Worm (Caenorhabditis elegans) whole organism, late embryonic: ENCODE results near the gene T01G5.8.

Experiments
- C38D4.7 ChIP-seq: fragments of 200-800 bp; sonication (Bioruptor generic); optimal IDR thresholded peaks from 2 replicates; lab custom pipeline; 2018; ENCODE audit warnings: mild to moderate bottlenecking, missing genetic modification characterization, moderate library complexity, missing compliant biosample characterization
- K02D7.2 ChIP-seq: sonication (generic microtip); optimal IDR thresholded peaks from 2 replicates; lab custom pipeline; 2017; ENCODE audit warnings: mild to moderate bottlenecking, missing genetic modification characterization, missing compliant biosample characterization
- K09A11.1 ChIP-seq: sonication (generic microtip); optimal IDR thresholded peaks from 2 replicates; lab custom pipeline; 2017; ENCODE audit warnings: antibody characterized with exemption, mild to moderate bottlenecking, missing genetic modification characterization, missing compliant biosample characterization; ENCODE audit not compliant: insufficient read depth
- Y22D7AL.16 ChIP-seq: sonication (generic microtip); optimal IDR thresholded peaks from 2 replicates; lab custom pipeline; 2016; ENCODE audit warnings: missing genetic modification characterization, missing compliant biosample characterization
- ahr-1 ChIP-seq: sonication (generic microtip); optimal IDR thresholded peaks from 2 replicates; lab custom pipeline; 2016; ENCODE audit warnings: missing genetic modification characterization, missing compliant biosample characterization
- ceh-14 ChIP-seq: sonication (generic microtip); optimal IDR thresholded peaks from 2 replicates; lab custom pipeline; 2016; ENCODE audit warnings: missing genotype, missing genetic modification characterization, missing compliant biosample characterization
- ceh-19 ChIP-seq: fragments of 200-800 bp; sonication (Bioruptor generic); optimal IDR thresholded peaks from 2 replicates; lab custom pipeline; 2018; ENCODE audit warnings: mild to moderate bottlenecking, missing genetic modification characterization, missing compliant biosample characterization
- ceh-2 ChIP-seq: sonication (generic microtip); optimal IDR thresholded peaks from 2 replicates; lab custom pipeline; 2016; ENCODE audit warnings: missing genotype, missing genetic modification characterization, missing compliant biosample characterization
- ceh-22 ChIP-seq: sonication (generic microtip); optimal IDR thresholded peaks from 2 replicates; lab custom pipeline; 2017; ENCODE audit warnings: missing biosample characterization, missing genetic modification characterization
- ceh-30 ChIP-seq: fragments of 150-350 bp; optimal IDR thresholded peaks from 2 replicates; lab custom pipeline; 2014; ENCODE audit warnings: missing biosample characterization, missing genetic modification characterization
- ceh-9 ChIP-seq: sonication (generic microtip); optimal IDR thresholded peaks from 2 replicates; lab custom pipeline; 2016; ENCODE audit warnings: mild to moderate bottlenecking, missing genetic modification characterization, inconsistent platforms, missing compliant biosample characterization
- dmd-4 ChIP-seq: sonication (generic microtip); optimal IDR thresholded peaks from 2 replicates; lab custom pipeline; 2016; ENCODE audit warnings: borderline replicate concordance, missing genetic modification characterization, missing compliant biosample characterization
- dve-1 ChIP-seq: sonication (generic microtip); optimal IDR thresholded peaks from 2 replicates; lab custom pipeline; 2017; ENCODE audit warnings: antibody characterized with exemption, mild to moderate bottlenecking, missing genetic modification characterization, missing compliant biosample characterization
- ets-4 ChIP-seq: sonication (generic microtip); optimal IDR thresholded peaks from 2 replicates; lab custom pipeline; 2016; ENCODE audit warnings: missing genetic modification characterization, missing compliant biosample characterization
- eyg-1 ChIP-seq: sonication (generic microtip); optimal IDR thresholded peaks from 2 replicates; lab custom pipeline; 2016; ENCODE audit warnings: missing genotype, missing genetic modification characterization, missing compliant biosample characterization
- fkh-10 ChIP-seq: fragments of 150-350 bp; optimal IDR thresholded peaks from 2 replicates; lab custom pipeline; 2014; ENCODE audit warnings: missing biosample characterization, missing genetic modification reagents, missing genetic modification characterization
- hlh-30 ChIP-seq: sonication (generic microtip); optimal IDR thresholded peaks from 2 replicates; lab custom pipeline; 2017; ENCODE audit warnings: antibody characterized with exemption, missing genetic modification characterization, missing compliant biosample characterization; ENCODE audit not compliant: insufficient read depth
- hlh-8 ChIP-seq: sonication (generic microtip); optimal IDR thresholded peaks from 2 replicates; lab custom pipeline; 2016; ENCODE audit warnings: missing genotype, missing genetic modification characterization, missing compliant biosample characterization
- lin-11 ChIP-seq: fragments of 200-800 bp; sonication (Bioruptor generic); optimal IDR thresholded peaks from 2 replicates; lab custom pipeline; 2018; ENCODE audit warnings: mild to moderate bottlenecking, missing genetic modification characterization, missing compliant biosample characterization
- npax-4 ChIP-seq: sonication (generic microtip); optimal IDR thresholded peaks from 2 replicates; lab custom pipeline; 2016; ENCODE audit warnings: missing genetic modification characterization, missing compliant biosample characterization
- pag-3 ChIP-seq: sonication (generic microtip); optimal IDR thresholded peaks from 2 replicates; lab custom pipeline; 2016; ENCODE audit warnings: missing compliant biosample characterization, missing genetic modification characterization, borderline replicate concordance
- pat-9 ChIP-seq: fragments of 200-800 bp; sonication (Bioruptor generic); optimal IDR thresholded peaks from 2 replicates; lab custom pipeline; 2018; ENCODE audit warnings: mild to moderate bottlenecking, missing genetic modification characterization, moderate library complexity, missing compliant biosample characterization
- pax-1 ChIP-seq: fragments of 150-350 bp; optimal IDR thresholded peaks from 2 replicates; lab custom pipeline; 2014; ENCODE audit warnings: missing biosample characterization, missing genetic modification characterization
- sdc-2 ChIP-seq: sonication (generic microtip); optimal IDR thresholded peaks from 2 replicates; lab custom pipeline; 2016; ENCODE audit warnings: missing genotype, missing genetic modification characterization, missing compliant biosample characterization
- sox-4 ChIP-seq: sonication (generic microtip); optimal IDR thresholded peaks from 2 replicates; lab custom pipeline; 2017; ENCODE audit warnings: mild to moderate bottlenecking, missing genetic modification characterization, inconsistent platforms, missing compliant biosample characterization
- syd-9 ChIP-seq: sonication (generic microtip); optimal IDR thresholded peaks from 2 replicates; lab custom pipeline; 2016; ENCODE audit warnings: mild to moderate bottlenecking, missing genetic modification characterization, moderate library complexity, missing compliant biosample characterization
- tbx-2 ChIP-seq: sonication (generic microtip); optimal IDR thresholded peaks from 2 replicates; lab custom pipeline; 2016; ENCODE audit warnings: missing genetic modification characterization, missing compliant biosample characterization
- ttx-3 ChIP-seq: sonication (generic microtip); optimal IDR thresholded peaks from 2 replicates; lab custom pipeline; 2016; ENCODE audit warnings: missing genetic modification reagents, missing genetic modification characterization, missing compliant biosample characterization
- unc-42 ChIP-seq: sonication (generic microtip); optimal IDR thresholded peaks from 2 replicates; lab custom pipeline; 2016; ENCODE audit warnings: missing genotype, missing genetic modification characterization, missing compliant biosample characterization
- unc-55 ChIP-seq: sonication (generic microtip); optimal IDR thresholded peaks from 2 replicates; lab custom pipeline; 2017; ENCODE audit warnings: missing biosample characterization, missing genetic modification reagents, missing genetic modification characterization
- unc-86 ChIP-seq: sonication (generic microtip); optimal IDR thresholded peaks from 2 replicates; lab custom pipeline; 2016; ENCODE audit warnings: missing genetic modification characterization, missing compliant biosample characterization
- zip-5 ChIP-seq: sonication (generic microtip); optimal IDR thresholded peaks from 2 replicates; lab custom pipeline; 2016; ENCODE audit warnings: missing genetic modification characterization, missing compliant biosample characterization

Gene T01G5.8

DNA sequence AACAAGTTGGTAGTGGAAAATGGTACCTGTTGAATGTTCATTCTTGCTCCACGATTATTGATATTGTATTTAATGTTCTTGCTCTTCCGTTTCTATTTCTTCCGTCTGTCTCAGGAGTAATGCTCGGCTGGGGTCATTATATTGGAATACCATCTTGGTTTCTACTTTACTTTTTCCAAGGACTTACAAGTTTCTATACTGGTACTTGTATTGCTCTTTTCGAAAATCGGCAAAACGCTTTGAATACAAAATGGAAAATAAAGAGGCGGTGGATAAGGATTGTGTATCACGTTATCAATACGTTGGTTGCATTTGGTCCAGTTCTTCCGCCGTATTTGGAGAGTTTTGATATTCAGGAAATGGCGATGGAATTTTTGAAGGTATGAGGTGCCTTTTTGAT is 35.9 kb downstream of the T01G5.8 start:
- no peak for TF ChIP-seq ttx-3
- no peak for TF ChIP-seq dve-1

DNA sequence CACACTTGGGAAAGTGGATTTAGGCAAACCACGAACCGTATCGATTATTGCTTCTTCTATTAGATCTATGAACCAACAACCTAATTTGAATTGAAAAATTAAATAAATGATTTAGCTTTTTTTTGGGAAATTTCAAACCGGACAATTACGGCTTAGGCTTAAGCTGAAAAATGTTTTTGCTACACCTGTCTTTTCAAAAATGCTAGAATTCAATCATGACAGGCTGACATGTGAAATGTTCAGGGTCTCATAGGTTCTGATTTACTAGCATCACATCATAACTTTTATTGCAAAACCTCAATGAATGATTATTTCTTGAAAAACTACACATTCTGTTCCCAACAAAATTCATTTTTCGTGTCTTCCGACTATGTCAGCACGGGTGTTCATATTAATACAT is 37.2 kb downstream of the T01G5.8 start, which contains the start of gene srh-55:
srh-55 (plus strand) TSS at position 301 of the 400 bp plus-strand sequence.
- TF ChIP-seq tbx-2 (tag; lab: Kevin White, UChicago), result no peak
- TF ChIP-seq hlh-30, result no peak
- TF ChIP-seq npax-4 (tag; lab: Kevin White, UChicago), result no peak
- no peak for TF ChIP-seq ceh-22 (tag; lab: Kevin White, UChicago)
- TF ChIP-seq syd-9, result no peak
- TF ChIP-seq dmd-4 (tag; lab: Kevin White, UChicago), result no peak
- no peak for TF ChIP-seq pax-1
- no peak for TF ChIP-seq ceh-14 (tag; lab: Kevin White, UChicago)
- TF ChIP-seq ahr-1 (tag; lab: Kevin White, UChicago), result no peak
- no peak for TF ChIP-seq Y22D7AL.16
- no peak for TF ChIP-seq K09A11.1 (tag; lab: Kevin White, UChicago)
- TF ChIP-seq lin-11 (tag; lab: Kevin White, UChicago), result no peak
- no peak for TF ChIP-seq eyg-1 (tag; lab: Kevin White, UChicago)
- TF ChIP-seq K02D7.2, result no peak
- no peak for TF ChIP-seq ceh-9 (tag; lab: Kevin White, UChicago)

DNA sequence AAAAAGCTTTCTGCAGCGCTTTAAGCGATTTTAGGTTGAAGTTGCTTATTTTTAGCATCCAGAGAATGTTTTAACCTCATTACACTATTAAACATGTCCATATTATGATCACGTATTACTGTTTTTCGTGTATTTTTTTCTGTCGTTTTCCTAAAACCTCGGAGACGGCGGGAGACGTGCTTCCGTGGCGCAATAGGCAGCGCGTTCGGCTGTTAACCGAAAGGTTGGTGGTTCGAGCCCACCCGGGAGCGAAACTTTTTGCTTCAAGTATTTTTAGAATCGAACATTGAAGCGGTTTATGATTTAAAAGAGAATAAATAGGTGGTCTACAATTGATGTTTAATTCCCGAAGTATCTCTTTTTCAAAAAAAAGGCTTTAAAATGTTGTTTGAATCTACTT is 40.4 kb downstream of the T01G5.8 start:
- no peak for TF ChIP-seq sox-4 (tag; lab: Kevin White, UChicago)
- TF ChIP-seq C38D4.7 (GFP tag; lab: Kevin White, UChicago), result no peak

DNA sequence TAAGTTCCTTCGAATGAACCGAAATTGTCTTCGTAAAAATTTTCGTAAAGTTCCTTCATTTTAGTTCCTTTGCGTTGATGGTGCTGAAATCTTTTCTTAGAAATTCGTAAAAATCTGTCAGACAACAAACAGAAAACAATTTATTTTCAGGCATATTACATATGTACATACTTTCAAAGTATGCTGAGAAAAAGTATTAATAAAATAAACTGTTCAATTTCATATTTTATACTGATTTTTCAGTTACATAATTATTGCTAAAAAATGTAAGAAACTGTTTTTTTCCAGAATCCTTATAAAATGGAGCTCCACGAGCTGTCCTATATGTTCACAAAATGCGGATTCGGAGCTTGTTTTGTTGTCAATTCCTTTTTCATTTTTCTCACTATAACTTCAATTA is 42.6 kb downstream of the T01G5.8 start, which contains the start of gene str-45:
str-45 (plus strand) TSS at position 301 of the 400 bp plus-strand sequence.
- no peak for TF ChIP-seq fkh-10 (GFP tag; lab: Kevin White, UChicago)
- no peak for TF ChIP-seq ceh-2 (tag; lab: Kevin White, UChicago)
- TF ChIP-seq unc-86 (tag; lab: Kevin White, UChicago), result no peak
- no peak for TF ChIP-seq ceh-22 (tag; lab: Kevin White, UChicago)
- TF ChIP-seq pat-9 (tag; lab: Kevin White, UChicago), result no peak
- TF ChIP-seq ets-4 (tag; lab: Kevin White, UChicago), result no peak
- TF ChIP-seq ttx-3, result no peak
- TF ChIP-seq, all 69 proteins: peak for 0

DNA sequence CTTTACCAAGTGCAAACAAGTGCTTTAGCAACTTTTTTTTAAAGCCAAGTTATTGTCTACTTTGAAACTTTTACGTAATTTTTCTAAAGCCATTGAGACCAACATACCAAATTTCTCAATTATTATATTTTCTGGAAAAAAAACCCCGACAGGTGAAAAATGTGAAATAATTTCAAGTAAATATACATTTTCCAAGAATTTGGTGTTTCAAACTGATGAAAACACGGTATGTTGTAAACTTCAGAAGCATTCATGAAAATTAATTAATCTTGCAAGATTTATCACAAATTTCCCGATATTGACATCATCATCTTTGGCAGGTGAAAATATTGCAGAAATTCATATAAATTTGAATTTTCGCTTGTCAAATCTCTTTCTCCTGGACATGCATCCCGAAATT is 46.6 kb downstream of the T01G5.8 start, which contains the start of gene srz-11:
srz-11 (plus strand) TSS at position 386 of the 400 bp plus-strand sequence.
- TF ChIP-seq K02D7.2 (no peak), pag-3 (tag; lab: Kevin White, UChicago) (no peak), unc-55 (GFP tag; lab: Kevin White, UChicago) (no peak), unc-86 (tag; lab: Kevin White, UChicago) (no peak), zip-5 (tag; lab: Kevin White, UChicago) (no peak), hlh-8 (no peak), ceh-19 (no peak), ahr-1 (tag; lab: Kevin White, UChicago) (no peak), ceh-30 (tag; lab: Kevin White, UChicago) (no peak), unc-42 (no peak), eyg-1 (tag; lab: Kevin White, UChicago) (no peak), sdc-2 (tag; lab: Kevin White, UChicago) (no peak), dve-1 (no peak)
